Worm (Caenorhabditis elegans) whole organism, midembryonic: Measurements from ENCODE around the gene R07C12.3.
"Not testable (repeated sequence)": the region's sequence is repeated elsewhere in the genome, so short reads cannot be mapped to it uniquely, and the experiment has no call there.

Experiments
- T22C8.4 ChIP-seq: fragments of 200-800 bp; sonication (Bioruptor generic); IDR thresholded peaks from 2 replicates; pipeline ENCODE4 v1.3.6; 2022; ENCODE audit warnings: missing genetic modification characterization, missing compliant biosample characterization
- cog-1 ChIP-seq: sonication (generic microtip); optimal IDR thresholded peaks from 2 replicates; lab custom pipeline; 2016; ENCODE audit warnings: missing genetic modification characterization, missing compliant biosample characterization
- flt-1 ChIP-seq: fragments of 200-800 bp; sonication (Bioruptor generic); IDR thresholded peaks from 2 replicates; pipeline ENCODE4 v1.3.6; 2022; ENCODE audit warnings: missing genetic modification characterization, missing compliant biosample characterization
- klf-2 ChIP-seq: fragments of 200-800 bp; sonication (Bioruptor generic); conservative IDR thresholded peaks from 2 replicates; pipeline ENCODE4 v1.3.6; 2022; ENCODE audit warnings: missing genetic modification reagents, missing genetic modification characterization, missing compliant biosample characterization
- med-1 ChIP-seq: sonication (generic microtip); optimal IDR thresholded peaks from 2 replicates; lab custom pipeline; 2017; ENCODE audit warnings: missing genetic modification characterization, mild to moderate bottlenecking, missing compliant biosample characterization, antibody characterized with exemption, missing genetic modification reagents; ENCODE audit not compliant: insufficient read depth
- ref-1 ChIP-seq: fragments of 200-800 bp; sonication (Bioruptor generic); conservative IDR thresholded peaks from 2 replicates; pipeline ENCODE4 v1.3.6; 2022; ENCODE audit warnings: missing genetic modification reagents, missing genetic modification characterization, missing compliant biosample characterization
- tab-1 ChIP-seq: fragments of 200-800 bp; sonication (Bioruptor generic); IDR thresholded peaks from 2 replicates; pipeline ENCODE4 v1.3.6; 2022; ENCODE audit warnings: missing genetic modification characterization, missing compliant biosample characterization
- ztf-23 ChIP-seq: fragments of 200-800 bp; sonication (Bioruptor generic); IDR thresholded peaks from 2 replicates; pipeline ENCODE4 v1.3.6; 2022; ENCODE audit warnings: missing genetic modification reagents, missing genetic modification characterization, missing compliant biosample characterization
- ztf-29 ChIP-seq: fragments of 200-800 bp; sonication (Bioruptor generic); IDR thresholded peaks from 2 replicates; pipeline ENCODE4 v1.3.6; 2022; ENCODE audit warnings: missing genetic modification reagents, missing genetic modification characterization, missing compliant biosample characterization

DNA sequence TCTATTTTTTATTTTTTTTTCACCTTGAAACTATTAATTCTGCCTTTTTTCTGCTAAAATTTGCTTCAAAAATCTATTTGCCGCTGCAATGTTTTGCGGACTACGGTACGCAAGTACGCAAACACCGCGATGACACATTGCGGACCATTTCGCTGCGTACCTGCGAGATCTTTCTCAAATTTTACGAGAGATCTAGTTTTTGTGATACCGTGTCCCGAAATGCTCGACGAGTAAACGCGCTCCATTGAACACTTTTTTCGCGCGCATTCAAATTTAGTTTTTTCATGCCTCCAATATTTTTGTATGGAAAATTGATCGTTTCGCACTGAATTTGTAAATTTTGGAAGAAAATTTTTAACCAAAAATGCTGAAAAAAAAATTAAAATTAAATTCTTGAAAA lies 39.9 kb downstream of the R07C12.3 start:
- not testable (repeated sequence) for TF ChIP-seq tab-1 (GFP tag; lab: Robert Waterston, UW); med-1; cog-1 (tag; lab: Kevin White, UChicago); ztf-29 (GFP tag; lab: Robert Waterston, UW); klf-2 (GFP tag; lab: Robert Waterston, UW); T22C8.4 (GFP tag; lab: Robert Waterston, UW); ref-1 (GFP tag; lab: Robert Waterston, UW)
- TF ChIP-seq flt-1 (GFP tag; lab: Robert Waterston, UW) (peak; percentile 51; the same call in 1 of the 2 replicates), ztf-23 (GFP tag; lab: Robert Waterston, UW) (peak; percentile 78)
